Worm (Caenorhabditis elegans): Measurements from ENCODE around the gene nova-1.

DNA sequence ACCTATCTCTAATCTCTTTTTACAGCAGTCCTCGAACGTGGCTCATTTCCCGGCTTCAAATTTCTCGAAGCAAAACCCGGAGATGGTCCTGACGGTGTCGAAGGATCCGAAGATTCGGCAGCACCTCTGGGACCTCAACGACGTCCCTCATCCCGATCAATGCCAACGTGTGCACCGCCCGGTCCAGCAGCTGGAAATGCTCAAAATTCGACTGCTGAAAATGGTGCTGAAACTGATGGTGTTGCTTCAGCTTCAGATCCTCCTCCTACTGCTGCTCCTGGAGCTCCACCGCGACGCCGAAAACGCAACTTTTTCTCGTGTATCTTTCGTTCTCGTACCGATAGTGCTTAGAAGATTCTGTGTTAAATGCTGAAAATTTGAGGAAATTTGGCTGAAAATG is 24.3 kb upstream of the nova-1 start:
- no peak for TF ChIP-seq med-1 (GFP tag; optimal IDR thresholded peaks at IDR 0.05; ENCODE audit: insufficient read depth)
- TF ChIP-seq T22C8.4 (GFP tag; IDR thresholded peaks at IDR 0.05) = no peak
- TF ChIP-seq klf-2 (GFP tag; conservative IDR thresholded peaks at IDR 0.05) = no peak
- TF ChIP-seq tab-1 (GFP tag; IDR thresholded peaks at IDR 0.05) = no peak
- TF ChIP-seq ztf-23 (GFP tag; IDR thresholded peaks at IDR 0.05) = no peak
- TF ChIP-seq cog-1 (tag; optimal IDR thresholded peaks at IDR 0.05) = no peak
- TF ChIP-seq flt-1 (GFP tag; IDR thresholded peaks at IDR 0.05) = no peak

Measured in whole organism, midembryonic.